Worm (Caenorhabditis elegans) whole organism, L3 larva: ENCODE measurements around the gene lrpc-1.

Source experiments
- R02D3.7 ChIP-seq: fragments of 150-350 bp; optimal IDR thresholded peaks from 2 replicates; lab custom pipeline; 2014; ENCODE audit warnings: missing biosample characterization, missing genetic modification characterization
- ZK546.5 ChIP-seq: sonication (generic microtip); optimal IDR thresholded peaks from 2 replicates; lab custom pipeline; 2017; ENCODE audit warnings: missing biosample characterization, missing genetic modification characterization
- ama-1 ChIP-seq: fragments of 150-350 bp; optimal IDR thresholded peaks from 2 replicates; lab custom pipeline; 2018
- egl-5 ChIP-seq: fragments of 150-350 bp; optimal IDR thresholded peaks from 2 replicates; lab custom pipeline; 2017; ENCODE audit warnings: missing biosample characterization, missing genetic modification reagents, missing genetic modification characterization, inconsistent platforms
- elt-2 ChIP-seq: sonication (generic microtip); optimal IDR thresholded peaks from 2 replicates; lab custom pipeline; 2016; ENCODE audit warnings: missing genetic modification reagents, mild to moderate bottlenecking, missing genetic modification characterization, missing compliant biosample characterization
- eor-1 ChIP-seq, 2 experiments: fragments of 150-350 bp; optimal IDR thresholded peaks; 2 replicates each; lab custom pipeline; 2014 to 2018; ENCODE audit warnings: missing biosample characterization in 2 of 2, missing genetic modification characterization in 2 of 2
- fkh-10 ChIP-seq: sonication (generic microtip); optimal IDR thresholded peaks from 2 replicates; lab custom pipeline; 2017; ENCODE audit warnings: missing biosample characterization, missing genetic modification reagents, missing genetic modification characterization
- fkh-2 ChIP-seq: fragments of 150-350 bp; optimal IDR thresholded peaks from 2 replicates; lab custom pipeline; 2014; ENCODE audit warnings: missing biosample characterization, missing genetic modification reagents, missing genetic modification characterization
- fos-1 ChIP-seq: fragments of 150-350 bp; optimal IDR thresholded peaks from 2 replicates; lab custom pipeline; 2014; ENCODE audit warnings: missing biosample characterization, missing genetic modification characterization
- hmg-11 ChIP-seq: sonication (generic microtip); optimal IDR thresholded peaks from 2 replicates; lab custom pipeline; 2016; ENCODE audit warnings: missing genetic modification characterization, missing compliant biosample characterization
- lin-15B ChIP-seq: fragments of 150-350 bp; optimal IDR thresholded peaks from 2 replicates; lab custom pipeline; 2014; ENCODE audit warnings: missing biosample characterization, missing genetic modification characterization
- lin-39 ChIP-seq: fragments of 150-350 bp; optimal IDR thresholded peaks from 2 replicates; lab custom pipeline; 2018; ENCODE audit warnings: missing biosample characterization, missing genetic modification reagents, missing genetic modification characterization
- lsy-12 ChIP-seq: sonication (generic microtip); optimal IDR thresholded peaks from 2 replicates; lab custom pipeline; 2016; ENCODE audit warnings: mild to moderate bottlenecking, missing genetic modification characterization, missing compliant biosample characterization
- nfya-1 ChIP-seq: sonication (generic microtip); optimal IDR thresholded peaks from 2 replicates; lab custom pipeline; 2017; ENCODE audit warnings: missing genetic modification characterization, mild to moderate bottlenecking, missing compliant biosample characterization, antibody characterized with exemption, moderate library complexity; ENCODE audit not compliant: insufficient read depth
- nhr-12 ChIP-seq: fragments of 150-350 bp; optimal IDR thresholded peaks from 2 replicates; lab custom pipeline; 2014; ENCODE audit warnings: missing biosample characterization, missing genetic modification characterization
- nhr-23 ChIP-seq: fragments of 150-350 bp; optimal IDR thresholded peaks from 2 replicates; lab custom pipeline; 2014; ENCODE audit warnings: missing biosample characterization, missing genetic modification reagents, missing genetic modification characterization
- nhr-25 ChIP-seq: sonication (generic microtip); optimal IDR thresholded peaks from 2 replicates; lab custom pipeline; 2017; ENCODE audit warnings: missing biosample characterization, missing genetic modification characterization
- nhr-28 ChIP-seq: fragments of 150-350 bp; optimal IDR thresholded peaks from 2 replicates; lab custom pipeline; 2014; ENCODE audit warnings: missing biosample characterization, missing genetic modification characterization
- nhr-43 ChIP-seq: sonication (generic microtip); optimal IDR thresholded peaks from 2 replicates; lab custom pipeline; 2016; ENCODE audit warnings: mild to moderate bottlenecking, missing genetic modification characterization, missing compliant biosample characterization; ENCODE audit not compliant: poor library complexity, severe bottlenecking
- nhr-67 ChIP-seq: fragments of 150-350 bp; optimal IDR thresholded peaks from 2 replicates; lab custom pipeline; 2014; ENCODE audit warnings: missing biosample characterization, missing genetic modification characterization
- nhr-77 ChIP-seq: fragments of 150-350 bp; optimal IDR thresholded peaks from 2 replicates; lab custom pipeline; 2014; ENCODE audit warnings: missing biosample characterization, missing genetic modification characterization
- pha-4 ChIP-seq: fragments of 150-350 bp; optimal IDR thresholded peaks from 2 replicates; lab custom pipeline; 2014; ENCODE audit warnings: missing biosample characterization, missing genetic modification reagents, missing genetic modification characterization
- pqm-1 ChIP-seq: fragments of 150-350 bp; optimal IDR thresholded peaks from 2 replicates; lab custom pipeline; 2017; ENCODE audit warnings: missing biosample characterization, missing genetic modification characterization, inconsistent platforms
- sea-2 ChIP-seq: fragments of 150-350 bp; sonication (generic microtip); optimal IDR thresholded peaks from 4 replicates; lab custom pipeline; 2014; ENCODE audit warnings: missing biosample characterization, missing genetic modification reagents, missing genetic modification characterization
- skn-1 ChIP-seq: fragments of 150-350 bp; optimal IDR thresholded peaks from 2 replicates; lab custom pipeline; 2014; ENCODE audit warnings: missing biosample characterization, missing genetic modification characterization
- snpc-4 ChIP-seq: fragments of 150-350 bp; optimal IDR thresholded peaks from 2 replicates; lab custom pipeline; 2014; ENCODE audit warnings: missing biosample characterization, missing genetic modification characterization
- tbx-2 ChIP-seq: sonication (generic microtip); optimal IDR thresholded peaks from 2 replicates; lab custom pipeline; 2016; ENCODE audit warnings: mild to moderate bottlenecking, missing genetic modification characterization, missing compliant biosample characterization
- unc-39 ChIP-seq: sonication (generic microtip); optimal IDR thresholded peaks from 4 replicates; lab custom pipeline; 2017; ENCODE audit warnings: missing biosample characterization, missing genetic modification characterization
- unc-62 ChIP-seq: fragments of 150-350 bp; sonication (generic microtip); optimal IDR thresholded peaks from 4 replicates; lab custom pipeline; 2014; ENCODE audit warnings: missing biosample characterization, missing genetic modification reagents, missing genetic modification characterization
- zag-1 ChIP-seq: fragments of 150-350 bp; optimal IDR thresholded peaks from 2 replicates; lab custom pipeline; 2014; ENCODE audit warnings: missing biosample characterization, missing genetic modification characterization
- ztf-4 ChIP-seq: fragments of 150-350 bp; optimal IDR thresholded peaks from 2 replicates; lab custom pipeline; 2014; ENCODE audit warnings: missing biosample characterization, missing genetic modification characterization

Gene lrpc-1

ce11 chrV:5591887-5592286 is 21.1 kb downstream of the lrpc-1 start:
- TF ChIP-seq nhr-43 (peak; percentile 1), nhr-23 (tag; lab: Kevin White, UChicago) (no peak)

ce11 chrV:5587955-5588354 is 25.1 kb downstream of the lrpc-1 start:
- no peak for TF ChIP-seq nhr-28
- no peak for TF ChIP-seq egl-5 (tag; lab: Kevin White, UChicago)
- TF ChIP-seq eor-1 (tag; optimal IDR thresholded peaks at IDR 0.05; lab: Kevin White, UChicago): no peak
- no peak for TF ChIP-seq fkh-10 (GFP tag; lab: Kevin White, UChicago)
- TF ChIP-seq sea-2 (GFP tag; lab: Kevin White, UChicago): no peak
- no peak for TF ChIP-seq unc-62 (GFP tag; lab: Kevin White, UChicago)
- TF ChIP-seq lin-39 (tag; lab: Kevin White, UChicago): no peak
- TF ChIP-seq nfya-1: no peak
- no peak for TF ChIP-seq pqm-1
- TF ChIP-seq zag-1 (tag; lab: Kevin White, UChicago): no peak

- TF ChIP-seq tbx-2 (tag; lab: Kevin White, UChicago) (no peak), fkh-10 (GFP tag; lab: Kevin White, UChicago) (no peak), pqm-1 (no peak), elt-2 (no peak), unc-62 (GFP tag; lab: Kevin White, UChicago) (no peak), fkh-2 (no peak), nhr-25 (peak; percentile 41), nhr-12 (tag; lab: Kevin White, UChicago) (no peak), snpc-4 (peak; percentile 96), lsy-12 (tag; lab: Kevin White, UChicago) (no peak), sea-2 (GFP tag; lab: Kevin White, UChicago) (no peak), unc-39 (tag; lab: Kevin White, UChicago) (no peak), ztf-4 (no peak), lin-15B (no peak), nhr-67 (no peak), hmg-11 (tag; lab: Kevin White, UChicago) (peak; percentile 2), fos-1 (tag; lab: Kevin White, UChicago) (no peak), R02D3.7 (tag; lab: Kevin White, UChicago) (no peak)
Observed at ce11 chrV:5587042-5587441, 26.0 kb downstream of the lrpc-1 start.

- TF ChIP-seq nfya-1: no peak
- TF ChIP-seq ZK546.5: no peak
- TF ChIP-seq nhr-77 (tag; lab: Kevin White, UChicago): no peak
- TF ChIP-seq nhr-67: no peak
- TF ChIP-seq skn-1 (tag; lab: Kevin White, UChicago): no peak
- no peak for TF ChIP-seq zag-1 (tag; lab: Kevin White, UChicago)
- TF ChIP-seq fos-1 (tag; lab: Kevin White, UChicago): no peak
- no peak for TF ChIP-seq R02D3.7 (tag; lab: Kevin White, UChicago)
- TF ChIP-seq, all 47 proteins: peak for 0
Observed at ce11 chrV:5584833-5585232, 28.2 kb downstream of the lrpc-1 start, which contains the start of gene CD4.11. TSS of gene CD4.11 (plus strand) at chrV:5585133.

ce11 chrV:5584293-5584776 is 28.7 kb downstream of the lrpc-1 start, which contains the start of gene pas-6:
TSS of gene pas-6 (minus strand) at chrV:5584343.
- TF ChIP-seq snpc-4 (peak; percentile 15), skn-1 (tag; lab: Kevin White, UChicago) (peak; percentile 72), unc-62 (GFP tag; lab: Kevin White, UChicago) (no peak), lin-15B (peak; percentile 29), egl-5 (tag; lab: Kevin White, UChicago) (peak; percentile 23), pha-4 (peak; percentile 46), nfya-1 (peak; percentile 79), zag-1 (tag; lab: Kevin White, UChicago) (no peak)
- TF ChIP-seq, all 47 proteins: peak for 6

ce11 chrV:5582860-5583259 is 30.1 kb downstream of the lrpc-1 start:
- TF ChIP-seq ama-1: peak; percentile 46
- TF ChIP-seq R02D3.7 (tag; lab: Kevin White, UChicago): no peak
- TF ChIP-seq nfya-1: peak; percentile 9
- TF ChIP-seq lin-39 (tag; lab: Kevin White, UChicago): peak; percentile 71
- no peak for TF ChIP-seq nhr-67
